Fruit fly (Drosophila melanogaster): Measurements from ENCODE around the gene CG7542.

CG7542 gene

DNA sequence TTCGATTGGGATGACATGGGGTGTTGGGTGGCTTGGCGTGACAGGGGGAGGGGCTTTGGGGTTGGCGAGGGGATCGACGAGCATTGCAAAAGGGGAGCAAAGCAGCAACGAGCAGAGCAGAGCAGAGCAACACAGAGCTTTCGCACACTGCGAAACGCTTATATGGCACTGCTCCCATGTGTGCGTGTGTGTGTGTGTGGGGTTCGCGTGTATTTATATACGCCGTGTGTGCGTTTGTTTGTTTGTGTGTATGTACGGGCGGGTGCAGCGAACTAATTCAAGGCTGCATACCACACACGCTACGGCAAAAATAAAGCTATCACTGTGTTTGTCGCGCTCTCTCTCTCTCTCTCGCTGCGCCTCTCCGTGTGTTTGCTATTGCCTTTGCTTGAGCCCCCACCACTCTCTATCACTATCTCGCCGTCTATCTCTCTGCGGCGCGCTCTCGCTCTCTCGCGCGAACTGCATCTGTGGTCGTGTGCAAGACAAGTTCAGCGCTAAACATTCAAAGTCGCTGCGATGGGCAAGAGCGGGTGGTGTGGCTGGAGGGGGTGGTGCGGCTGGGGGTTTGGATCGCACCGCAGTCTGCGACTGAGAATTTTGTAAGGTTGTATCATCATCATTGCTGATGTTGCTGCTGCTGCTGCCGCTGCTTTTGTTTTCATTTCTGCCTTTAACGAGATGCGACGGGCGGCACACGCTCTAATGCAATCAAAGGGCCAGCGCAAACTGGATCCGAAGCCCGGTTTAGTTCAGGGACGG lies 41.0 kb downstream of the CG7542 start (continued):
- no peak for TF ChIP-seq CG32006 (GFP tag; optimal IDR thresholded peaks at IDR 0.05)
- peak; percentile 14 for TF ChIP-seq CG7368 (GFP tag; optimal IDR thresholded peaks at IDR 0.05)
- TF ChIP-seq esn (GFP tag; optimal IDR thresholded peaks at IDR 0.05) = no peak
- TF ChIP-seq Eip93F (GFP tag; optimal IDR thresholded peaks at IDR 0.05) = peak; percentile 39
- peak; percentile 69 for TF ChIP-seq Lpt (GFP tag; optimal IDR thresholded peaks at IDR 0.05)
- peak; percentile 84 for TF ChIP-seq svp (GFP tag)
- no peak for TF ChIP-seq Hr39 (GFP tag; optimal IDR thresholded peaks at IDR 0.05)
- TF ChIP-seq salr (GFP tag; optimal IDR thresholded peaks at IDR 0.05) = peak in 1 of 2 experiments; percentile 11
- TF ChIP-seq CG11902 (GFP tag; optimal IDR thresholded peaks at IDR 0.05) = no peak
- TF ChIP-seq achi (GFP tag; optimal IDR thresholded peaks at IDR 0.05) = no peak
- TF ChIP-seq eg (GFP tag; IDR thresholded peaks at IDR 0.05) = peak; percentile 54
- TF ChIP-seq net (GFP tag; optimal IDR thresholded peaks at IDR 0.05) = peak; percentile 17
- peak; percentile 5 for TF ChIP-seq CG10669 (GFP tag; optimal IDR thresholded peaks at IDR 0.05)
- TF ChIP-seq CG11762 (GFP tag; optimal IDR thresholded peaks at IDR 0.05; ENCODE audit: insufficient read depth) = no peak
- peak; percentile 71 for TF ChIP-seq vri (GFP tag; optimal IDR thresholded peaks at IDR 0.05)
- peak; percentile 78 for TF ChIP-seq dsx (GFP tag; optimal IDR thresholded peaks at IDR 0.05; ENCODE audit: poor library complexity, severe bottlenecking)
- TF ChIP-seq CG6854 (GFP tag; optimal IDR thresholded peaks at IDR 0.05) = peak; percentile 73

DNA sequence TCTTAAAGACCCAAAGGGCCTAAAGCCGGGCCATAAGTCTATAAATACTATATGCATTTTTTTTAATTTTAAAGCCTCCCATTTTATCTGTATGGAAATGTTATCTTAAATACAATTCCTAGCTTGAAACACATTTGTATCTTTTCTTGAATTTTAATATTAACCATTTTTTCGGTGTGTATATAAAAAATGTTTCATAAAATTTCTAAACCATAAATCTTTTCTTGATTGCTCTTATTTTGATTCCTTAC lies 41.5 kb downstream of the CG7542 start:
- TF ChIP-seq Eip78C (GFP tag) (peak; percentile 56), achi (GFP tag; optimal IDR thresholded peaks at IDR 0.05) (peak; percentile 4), Sox14 (GFP tag; optimal IDR thresholded peaks at IDR 0.05) (no peak)

DNA sequence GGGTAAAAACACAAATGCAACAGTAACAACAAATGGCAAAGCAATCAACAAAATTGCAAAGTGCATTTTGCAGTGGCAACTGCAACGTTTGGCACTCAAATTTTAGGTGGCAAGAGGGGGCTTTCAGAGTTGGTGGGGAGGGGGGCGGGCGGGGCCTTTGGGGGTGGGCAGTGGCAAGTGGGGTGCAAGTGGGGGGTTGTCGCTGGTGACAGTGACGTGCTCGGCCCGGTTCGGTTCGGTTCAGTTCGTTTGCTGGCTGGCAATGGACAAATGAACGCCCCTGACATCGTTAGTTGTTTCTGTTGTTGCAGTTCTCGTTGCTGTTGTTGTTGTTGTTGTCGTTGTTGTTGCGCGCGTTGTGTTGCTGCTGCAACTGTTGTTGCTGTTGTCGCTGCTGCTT lies 43.5 kb downstream of the CG7542 start:
- TF ChIP-seq dac (GFP tag; optimal IDR thresholded peaks at IDR 0.05) = no peak
- TF ChIP-seq eg (GFP tag; IDR thresholded peaks at IDR 0.05) = 0 out of 3 replicates have a peak, but pooled peaks have one; percentile 32

DNA sequence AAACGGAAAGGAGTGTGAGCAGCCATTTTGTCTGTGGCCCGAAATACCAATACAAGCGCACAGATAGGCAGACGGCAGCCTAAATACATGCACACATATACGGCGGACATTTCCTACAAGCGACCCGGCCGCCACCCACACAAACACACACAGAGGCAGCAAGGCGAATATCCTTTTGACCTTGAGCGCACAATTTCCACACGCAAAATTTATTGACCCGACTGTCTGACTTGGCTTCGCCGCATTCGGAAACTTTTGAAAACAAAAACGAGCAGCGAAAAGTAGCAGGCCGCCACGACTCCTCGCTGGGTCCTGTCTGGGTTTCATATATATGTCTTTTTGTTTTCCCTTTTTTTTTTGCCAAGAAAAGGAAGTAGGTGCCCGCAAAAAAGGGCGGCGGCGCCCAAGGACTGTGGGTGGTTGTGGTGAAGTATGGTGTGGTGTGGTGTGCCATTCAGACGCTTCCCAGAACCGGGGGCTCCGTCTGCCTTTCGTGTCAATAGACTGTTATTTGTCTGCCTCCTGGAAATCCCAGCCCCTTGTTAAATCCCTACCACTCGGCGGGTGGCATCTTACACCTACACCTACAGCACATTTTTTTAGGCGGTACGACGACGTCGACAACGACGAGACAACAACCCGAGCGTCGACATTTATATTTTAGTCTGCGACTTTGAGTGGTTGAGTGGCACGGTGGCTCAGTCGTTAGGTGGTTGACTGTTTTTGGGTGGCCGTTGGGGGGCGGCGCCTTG lies 46.4 kb downstream of the CG7542 start:
- no peak for TF ChIP-seq lz (GFP tag; optimal IDR thresholded peaks at IDR 0.05)
- no peak for TF ChIP-seq Hr4 (GFP tag; optimal IDR thresholded peaks at IDR 0.05)
- no peak for TF ChIP-seq dac (GFP tag; optimal IDR thresholded peaks at IDR 0.05)
- TF ChIP-seq CG6163 (GFP tag; IDR thresholded peaks at IDR 0.05) = no peak
- TF ChIP-seq CG34406 (GFP tag; optimal IDR thresholded peaks at IDR 0.05) = no peak
- no peak for TF ChIP-seq CG10669 (GFP tag; optimal IDR thresholded peaks at IDR 0.05)
- no peak for TF ChIP-seq CG6854 (GFP tag; optimal IDR thresholded peaks at IDR 0.05)
- no peak for TF ChIP-seq salr (GFP tag; optimal IDR thresholded peaks at IDR 0.05)
- no peak for TF ChIP-seq CG10631 (GFP tag; optimal IDR thresholded peaks at IDR 0.05)
- no peak for TF ChIP-seq CG8632 (GFP tag; optimal IDR thresholded peaks at IDR 0.05)
- no peak for TF ChIP-seq CG8319 (GFP tag; optimal IDR thresholded peaks at IDR 0.05)
- TF ChIP-seq Ets21C (GFP tag; optimal IDR thresholded peaks at IDR 0.05) = no peak
- no peak for TF ChIP-seq ss (GFP tag; optimal IDR thresholded peaks at IDR 0.05)
- TF ChIP-seq fd59A (GFP tag; optimal IDR thresholded peaks at IDR 0.05) = no peak
- no peak for TF ChIP-seq net (GFP tag; optimal IDR thresholded peaks at IDR 0.05)

DNA sequence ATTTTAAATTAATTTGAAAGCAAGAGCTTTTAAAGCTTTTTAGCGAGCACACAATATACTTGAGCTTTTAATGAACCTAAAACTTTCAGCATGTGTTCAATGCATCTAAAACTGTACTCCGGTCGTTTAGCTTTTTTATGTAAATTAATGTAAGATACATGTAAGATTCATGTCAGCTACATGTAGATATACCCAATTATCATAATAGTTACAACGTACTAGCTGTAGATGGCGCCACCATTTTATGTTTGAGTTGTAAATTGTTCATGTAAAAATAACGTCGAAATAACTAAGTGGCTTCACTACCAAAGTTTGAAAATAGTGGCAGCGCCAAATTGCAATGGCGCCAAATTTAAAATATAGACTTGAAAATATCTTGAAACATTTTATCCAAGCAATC lies 47.3 kb downstream of the CG7542 start:
- no peak for TF ChIP-seq Ets21C (GFP tag; optimal IDR thresholded peaks at IDR 0.05)
- no peak for TF ChIP-seq CG15336 (GFP tag; IDR thresholded peaks at IDR 0.05)
- TF ChIP-seq CG7368 (GFP tag; optimal IDR thresholded peaks at IDR 0.05) = no peak
- TF ChIP-seq CG10631 (GFP tag; optimal IDR thresholded peaks at IDR 0.05) = no peak
- no peak for TF ChIP-seq vri (GFP tag; optimal IDR thresholded peaks at IDR 0.05)
- TF ChIP-seq Eip78C (GFP tag) = peak; percentile 3
- no peak for TF ChIP-seq CG6808 (GFP tag; optimal IDR thresholded peaks at IDR 0.05)
- TF ChIP-seq CG10669 (GFP tag; optimal IDR thresholded peaks at IDR 0.05) = no peak
- TF ChIP-seq CG6163 (GFP tag; IDR thresholded peaks at IDR 0.05) = no peak
- TF ChIP-seq lz (GFP tag; optimal IDR thresholded peaks at IDR 0.05) = no peak
- TF ChIP-seq fkh (GFP tag; optimal IDR thresholded peaks at IDR 0.05) = peak; percentile 38
- no peak for TF ChIP-seq dac (GFP tag; optimal IDR thresholded peaks at IDR 0.05)
- peak; percentile 30 for TF ChIP-seq Lpt (GFP tag; optimal IDR thresholded peaks at IDR 0.05)
- TF ChIP-seq cyc (GFP tag; optimal IDR thresholded peaks at IDR 0.05) = peak; percentile 29
- no peak for TF ChIP-seq fd85E (GFP tag; optimal IDR thresholded peaks at IDR 0.05)
- no peak for TF ChIP-seq CG31627 (GFP tag; optimal IDR thresholded peaks at IDR 0.05)
